Fruit fly (Drosophila melanogaster) whole organism, adult: ENCODE results near the gene IntS14.

Experiments
- CG1620 ChIP-seq: fragments of 200-800 bp; sonication (Bioruptor generic); optimal IDR thresholded peaks from 2 replicates; lab custom pipeline; 2016; ENCODE audit warnings: missing biosample characterization, missing genetic modification characterization
- Mnt ChIP-seq: fragments of 200-800 bp; sonication (Bioruptor generic); optimal IDR thresholded peaks from 2 replicates; lab custom pipeline; 2016; ENCODE audit warnings: missing biosample characterization, mild to moderate bottlenecking, missing genetic modification characterization
- cnc ChIP-seq, 2 experiments: fragments of >200 bp; optimal IDR thresholded peaks; 2 replicates each; lab custom pipeline; 2017
- kay ChIP-seq: fragments of 200-800 bp; sonication (Bioruptor generic); peaks from one replicate; lab custom pipeline; 2016; ENCODE audit warnings: missing biosample characterization, missing genetic modification characterization, borderline replicate concordance
- ovo ChIP-seq: fragments of 200-800 bp; sonication (Bioruptor generic); optimal IDR thresholded peaks from 2 replicates; lab custom pipeline; 2016; ENCODE audit warnings: missing biosample characterization, missing genetic modification characterization
- pad ChIP-seq: fragments of 200-800 bp; sonication (Bioruptor generic); optimal IDR thresholded peaks from 3 replicates; lab custom pipeline; 2017; ENCODE audit warnings: missing biosample characterization, missing genetic modification characterization, mild to moderate bottlenecking, moderate library complexity, missing genetic modification reagents

DNA sequence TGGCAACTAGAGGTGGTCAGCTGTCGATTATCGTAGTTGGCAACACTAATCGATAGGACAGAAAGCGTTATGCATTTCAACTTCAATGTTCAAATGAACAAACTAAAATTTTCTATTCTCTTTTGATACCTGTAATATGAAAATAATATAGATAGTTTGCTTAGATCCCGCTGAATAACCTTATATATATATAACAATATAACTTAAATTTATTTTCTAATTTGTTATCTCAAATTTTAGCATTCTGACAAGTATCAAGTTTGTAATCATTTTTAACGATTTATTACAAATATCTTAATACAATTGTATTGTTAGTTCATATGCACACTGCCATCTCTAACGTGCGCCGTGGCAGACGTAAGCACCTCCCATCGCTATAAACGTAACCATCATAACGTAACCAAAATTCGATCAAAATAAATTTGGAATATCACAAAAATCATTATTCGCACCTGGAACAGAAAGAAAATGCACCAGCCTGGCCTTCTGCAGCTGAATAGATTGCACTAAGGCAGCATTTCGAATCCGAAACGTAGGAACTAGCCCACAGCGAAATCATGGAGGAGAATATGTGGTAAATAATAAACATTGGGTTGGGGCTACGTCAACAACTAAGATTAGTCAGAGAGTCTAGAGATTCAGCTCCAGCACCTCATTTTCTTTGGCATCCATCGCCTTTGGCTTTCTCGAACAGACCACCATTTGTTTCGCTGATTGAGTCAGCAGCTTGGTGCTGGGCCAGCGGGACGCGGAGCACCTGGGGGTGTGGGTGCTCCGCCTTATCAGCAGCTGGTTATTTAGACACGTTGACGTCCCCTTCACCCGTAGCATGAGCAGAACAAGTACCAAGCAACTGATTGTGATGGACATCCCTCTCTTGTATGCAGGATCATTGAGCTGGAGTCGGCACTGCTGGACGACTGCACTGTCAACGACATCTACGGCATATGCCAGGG, 35.0 kb upstream of the IntS14 start, which contains the start of the genes Pino and TBC1D23:
- TF ChIP-seq CG1620 (GFP tag; lab: Kevin White, UChicago) (peak; percentile 58), Mnt (peak; percentile 15), ovo (GFP tag; lab: Kevin White, UChicago) (peak; percentile 36), cnc (optimal IDR thresholded peaks at IDR 0.05; lab: Kevin White, UChicago) (no peak), kay (GFP tag; lab: Kevin White, UChicago) (no peak), pad (GFP tag; lab: Kevin White, UChicago) (peak; percentile 41)
